Fruit fly (Drosophila melanogaster) whole organism: ENCODE results near the gene FipoQ.

Experiments used
- CG8478 ChIP-seq: fragments of >200 bp; optimal IDR thresholded peaks from 2 replicates; lab custom pipeline; 2018; ENCODE audit warnings: inconsistent platforms
- psq ChIP-seq: fragments of >200 bp; optimal IDR thresholded peaks from 2 replicates; lab custom pipeline; 2017

DNA sequence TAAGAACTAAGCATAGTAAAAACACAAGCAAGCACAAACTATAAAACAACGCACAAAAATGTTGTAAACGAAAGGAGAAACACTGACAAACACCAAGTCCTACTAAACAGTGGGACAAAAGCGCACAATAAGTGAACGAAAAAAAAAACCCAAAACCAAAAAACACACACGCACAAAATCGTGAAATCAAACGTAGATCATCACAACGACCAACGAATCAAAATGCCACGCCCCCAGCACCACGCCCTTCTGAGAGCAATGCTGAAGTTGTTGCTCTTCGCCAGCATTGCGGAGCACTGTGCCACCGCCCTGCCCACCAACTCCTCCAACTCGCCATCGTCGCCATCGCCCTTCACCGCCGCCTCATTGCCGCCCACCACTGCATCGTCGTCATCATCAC is 32.7 kb upstream of the FipoQ start:
- TF ChIP-seq psq (lab: Kevin White, UChicago), result no peak
- no peak for TF ChIP-seq CG8478
